Worm (Caenorhabditis elegans): ENCODE measurements around the gene cest-10.

- TF ChIP-seq med-1 (GFP tag; optimal IDR thresholded peaks at IDR 0.05; ENCODE audit: insufficient read depth) (no peak), ztf-23 (GFP tag; IDR thresholded peaks at IDR 0.05) (no peak), flt-1 (GFP tag; IDR thresholded peaks at IDR 0.05) (no peak), ref-1 (GFP tag; conservative IDR thresholded peaks at IDR 0.05) (no peak), T22C8.4 (GFP tag; IDR thresholded peaks at IDR 0.05) (no peak), ztf-29 (GFP tag; IDR thresholded peaks at IDR 0.05) (no peak), klf-2 (GFP tag; conservative IDR thresholded peaks at IDR 0.05) (no peak), tab-1 (GFP tag; IDR thresholded peaks at IDR 0.05) (no peak)
Measured at ce11 chrIV:7149020-7149601, 31.2 kb upstream of the cest-10 start, which contains the start of gene C34D4.4.
